Worm (Caenorhabditis elegans) whole organism, L2 larva: ENCODE measurements around the gene ncx-3.

Source experiments
- lin-11 ChIP-seq: fragments of 150-350 bp; sonication (generic microtip); optimal IDR thresholded peaks from 2 replicates; lab custom pipeline; 2014; ENCODE audit warnings: missing biosample characterization, missing genetic modification characterization, inconsistent platforms, mixed read lengths
- lin-13 ChIP-seq: fragments of 150-350 bp; optimal IDR thresholded peaks from 2 replicates; lab custom pipeline; 2014; ENCODE audit warnings: missing biosample characterization, missing genetic modification reagents, missing genetic modification characterization
- lsy-2 ChIP-seq, 2 experiments: fragments of 150-350 bp in 1 of 2; sonication (generic microtip) in 1 of 2; optimal IDR thresholded peaks; 2 replicates each; lab custom pipeline; 2014 to 2017; ENCODE audit warnings: missing biosample characterization in 2 of 2, missing genetic modification characterization in 2 of 2
- mdl-1 ChIP-seq, 2 experiments: fragments of 150-350 bp in 1 of 2; sonication (generic microtip) in 1 of 2; optimal IDR thresholded peaks; 2 replicates each; lab custom pipeline; 2017; ENCODE audit warnings: missing biosample characterization in 2 of 2, missing genetic modification characterization in 2 of 2
- nhr-10 ChIP-seq: sonication (generic microtip); optimal IDR thresholded peaks from 2 replicates; lab custom pipeline; 2017; ENCODE audit warnings: missing biosample characterization, missing genetic modification characterization
- nhr-129 ChIP-seq: fragments of 150-350 bp; optimal IDR thresholded peaks from 2 replicates; lab custom pipeline; 2014; ENCODE audit warnings: missing biosample characterization, missing genetic modification characterization
- nhr-237 ChIP-seq: fragments of 150-350 bp; optimal IDR thresholded peaks from 2 replicates; lab custom pipeline; 2014; ENCODE audit warnings: missing biosample characterization, missing genetic modification characterization

DNA sequence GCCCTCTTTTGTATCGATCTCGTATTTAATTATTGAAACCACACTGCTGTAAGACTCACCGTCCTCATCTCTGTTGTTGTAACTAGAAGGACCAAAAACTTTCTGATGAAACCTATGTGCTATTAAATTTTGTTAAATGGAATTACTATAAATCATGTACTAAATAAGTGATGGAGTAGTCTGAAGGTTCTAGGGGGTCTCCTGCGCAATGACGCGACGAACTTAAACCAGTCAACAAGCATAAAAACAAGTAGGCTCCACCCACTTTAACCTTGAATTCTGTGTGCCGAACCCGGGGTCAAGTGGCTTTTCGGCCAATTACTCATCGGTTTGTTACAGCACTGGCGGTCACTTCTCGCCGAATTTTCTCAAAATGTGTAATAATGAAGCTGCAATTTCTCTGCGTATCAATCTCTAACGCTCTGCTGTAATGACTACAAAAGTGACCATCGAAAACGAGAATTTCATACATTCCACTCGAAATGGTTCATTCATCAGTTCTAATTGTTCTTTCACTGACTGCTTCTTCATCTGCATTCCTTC is 20.6 kb downstream of the ncx-3 start, which contains the start of gene grl-21:
- TF ChIP-seq lin-11 (tag; lab: Kevin White, UChicago): no peak
- TF ChIP-seq lin-13 (GFP tag; lab: Kevin White, UChicago): no peak
- no peak for TF ChIP-seq nhr-10 (tag; lab: Kevin White, UChicago)
- TF ChIP-seq mdl-1 (tag; optimal IDR thresholded peaks at IDR 0.05; lab: Kevin White, UChicago): no peak
- no peak for TF ChIP-seq nhr-129 (tag; lab: Kevin White, UChicago)
- no peak for TF ChIP-seq nhr-237 (tag; lab: Kevin White, UChicago)
- TF ChIP-seq lsy-2 (tag; optimal IDR thresholded peaks at IDR 0.05; lab: Kevin White, UChicago): no peak
